Fruit fly (Drosophila melanogaster) whole organism, embryonic: ENCODE data around the gene Cpr67Fa2.

Source experiments
- Awh ChIP-seq: fragments of 200-800 bp; sonication (Bioruptor generic); IDR thresholded peaks from 2 replicates; pipeline ENCODE4, ENCODE4 v1.3.6; 2022; ENCODE audit warnings: missing biosample characterization, missing genetic modification characterization
- Bteb2 ChIP-seq: fragments of 200-800 bp; sonication (Bioruptor generic); optimal IDR thresholded peaks from 2 replicates; lab custom pipeline; 2016; ENCODE audit warnings: missing biosample characterization, missing genetic modification characterization
- CG10431 ChIP-seq: fragments of 200-800 bp; sonication (Bioruptor generic); optimal IDR thresholded peaks from 3 replicates; lab custom pipeline; 2018; ENCODE audit warnings: missing biosample characterization, mild to moderate bottlenecking, missing genetic modification characterization
- CG11093 ChIP-seq: fragments of 200-800 bp; sonication (Bioruptor generic); IDR thresholded peaks from 3 replicates; pipeline ENCODE4 v1.3.6; 2022; ENCODE audit warnings: missing biosample characterization, missing genetic modification characterization
- CG11247 ChIP-seq: fragments of 200-800 bp; sonication (Bioruptor generic); IDR thresholded peaks from 2 replicates; pipeline ENCODE4 v1.3.6; 2022; ENCODE audit warnings: missing biosample characterization, missing genetic modification characterization
- CG12942 ChIP-seq: fragments of 200-800 bp; sonication (Bioruptor generic); optimal IDR thresholded peaks from 3 replicates; lab custom pipeline; 2016; ENCODE audit warnings: missing biosample characterization, missing genetic modification characterization
- CG13894 ChIP-seq: fragments of 200-800 bp; sonication (Bioruptor generic); optimal IDR thresholded peaks from 3 replicates; lab custom pipeline; 2018; ENCODE audit warnings: missing biosample characterization, mild to moderate bottlenecking, missing genetic modification characterization, moderate library complexity
- CG14667 ChIP-seq: fragments of 200-800 bp; sonication (Bioruptor generic); IDR thresholded peaks from 2 replicates; pipeline ENCODE4 v1.3.6; 2022; ENCODE audit warnings: missing biosample characterization, missing genetic modification characterization
- CG16813 ChIP-seq: fragments of 200-800 bp; sonication (Bioruptor generic); IDR thresholded peaks from 3 replicates; pipeline ENCODE4 v1.3.6; 2022; ENCODE audit warnings: missing biosample characterization, missing genetic modification characterization; ENCODE audit not compliant: partially characterized antibody
- CG16815 ChIP-seq: fragments of 200-800 bp; sonication (Bioruptor generic); optimal IDR thresholded peaks from 3 replicates; lab custom pipeline; 2017; ENCODE audit warnings: missing biosample characterization, mild to moderate bottlenecking, missing genetic modification characterization
- CG17829 ChIP-seq: fragments of 200-800 bp; optimal IDR thresholded peaks from 2 replicates; lab custom pipeline; 2019; ENCODE audit warnings: missing biosample characterization, mild to moderate bottlenecking, missing genetic modification characterization, moderate library complexity
- CG18476 ChIP-seq: fragments of 200-800 bp; sonication (Bioruptor generic); optimal IDR thresholded peaks from 2 replicates; lab custom pipeline; 2016; ENCODE audit warnings: missing biosample characterization, mild to moderate bottlenecking, missing genetic modification characterization
- CG2712 ChIP-seq: fragments of 200-800 bp; optimal IDR thresholded peaks from 3 replicates; lab custom pipeline; 2019; ENCODE audit warnings: missing biosample characterization, mild to moderate bottlenecking, missing genetic modification characterization, moderate library complexity
- CG2875 ChIP-seq: fragments of 200-800 bp; sonication (Bioruptor generic); optimal IDR thresholded peaks from 2 replicates; lab custom pipeline; 2017; ENCODE audit warnings: missing biosample characterization, mild to moderate bottlenecking, missing genetic modification characterization, missing genetic modification reagents
- CG30020 ChIP-seq: fragments of 200-800 bp; optimal IDR thresholded peaks from 2 replicates; lab custom pipeline; 2019; ENCODE audit warnings: missing biosample characterization, mild to moderate bottlenecking, missing genetic modification characterization, moderate library complexity
- CG33557 ChIP-seq: fragments of 200-800 bp; sonication (Bioruptor generic); optimal IDR thresholded peaks from 2 replicates; lab custom pipeline; 2019; ENCODE audit warnings: missing biosample characterization, mild to moderate bottlenecking, missing genetic modification characterization, moderate library complexity
- CG42726 ChIP-seq: fragments of 200-800 bp; sonication (Bioruptor generic); IDR thresholded peaks from 2 replicates; pipeline ENCODE4 v1.3.6; 2022; ENCODE audit warnings: missing biosample characterization, missing genetic modification characterization; ENCODE audit not compliant: partially characterized antibody
- CG4282 ChIP-seq: fragments of 200-800 bp; sonication (Bioruptor generic); optimal IDR thresholded peaks from 2 replicates; lab custom pipeline; 2016; ENCODE audit warnings: missing biosample characterization, missing genetic modification characterization
- CG4617 ChIP-seq: fragments of 200-800 bp; sonication (Bioruptor generic); optimal IDR thresholded peaks from 3 replicates; lab custom pipeline; 2016; ENCODE audit warnings: missing biosample characterization, missing genetic modification characterization, borderline replicate concordance
- CG5180 ChIP-seq: fragments of 200-800 bp; sonication (Bioruptor generic); optimal IDR thresholded peaks from 3 replicates; lab custom pipeline; 2017; ENCODE audit warnings: missing biosample characterization, missing genetic modification characterization, mild to moderate bottlenecking, moderate library complexity, missing genetic modification reagents
- CG5245 ChIP-seq: fragments of 200-800 bp; sonication (Bioruptor generic); optimal IDR thresholded peaks from 3 replicates; lab custom pipeline; 2016; ENCODE audit warnings: missing biosample characterization, missing genetic modification characterization
- CG7556 ChIP-seq: fragments of 200-800 bp; sonication (Bioruptor generic); optimal IDR thresholded peaks from 2 replicates; lab custom pipeline; 2017; ENCODE audit warnings: missing biosample characterization, mild to moderate bottlenecking, missing genetic modification characterization
- Dad ChIP-seq: fragments of 200-800 bp; sonication (Bioruptor generic); optimal IDR thresholded peaks from 3 replicates; lab custom pipeline; 2016; ENCODE audit warnings: missing biosample characterization, missing genetic modification characterization
- Dfd ChIP-seq, 2 experiments: fragments of >200 bp; optimal IDR thresholded peaks; 2 replicates each; lab custom pipeline; 2017; ENCODE audit warnings: missing biosample characterization in 2 of 2, missing genetic modification characterization in 2 of 2
- Elba2 ChIP-seq: fragments of 200-800 bp; sonication (Bioruptor generic); optimal IDR thresholded peaks from 3 replicates; lab custom pipeline; 2016; ENCODE audit warnings: missing biosample characterization, missing genetic modification characterization
- MBD-R2 ChIP-seq: fragments of 200-800 bp; sonication (Bioruptor generic); IDR thresholded peaks from 2 replicates; pipeline ENCODE4 v1.3.6; 2022; ENCODE audit warnings: missing biosample characterization, missing genetic modification characterization
- MESR4 ChIP-seq: fragments of 200-800 bp; sonication (Bioruptor generic); optimal IDR thresholded peaks from 2 replicates; lab custom pipeline; 2018; ENCODE audit warnings: missing biosample characterization, mild to moderate bottlenecking, missing genetic modification characterization, moderate library complexity
- Myb ChIP-seq: fragments of 200-800 bp; sonication (Bioruptor generic); optimal IDR thresholded peaks from 2 replicates; lab custom pipeline; 2016; ENCODE audit warnings: missing biosample characterization, missing genetic modification characterization
- Optix ChIP-seq: fragments of 200-800 bp; sonication (Bioruptor generic); IDR thresholded peaks from 3 replicates; pipeline ENCODE4 v1.3.6; 2022; ENCODE audit warnings: missing biosample characterization, missing genetic modification characterization
- Sry-β ChIP-seq: fragments of 200-800 bp; sonication (Bioruptor generic); optimal IDR thresholded peaks from 2 replicates; lab custom pipeline; 2018; ENCODE audit warnings: missing biosample characterization, mild to moderate bottlenecking, missing genetic modification characterization, moderate library complexity
- Tbp ChIP-seq: fragments of >200 bp; optimal IDR thresholded peaks from 2 replicates; lab custom pipeline; 2018; ENCODE audit warnings: missing biosample characterization, missing genetic modification characterization
- ac ChIP-seq: fragments of 200-800 bp; sonication (Bioruptor generic); optimal IDR thresholded peaks from 3 replicates; lab custom pipeline; 2017; ENCODE audit warnings: missing biosample characterization, mild to moderate bottlenecking, missing genetic modification characterization
- ap ChIP-seq: fragments of 200-800 bp; sonication (Bioruptor generic); IDR thresholded peaks from 2 replicates; pipeline ENCODE4 v1.3.6; 2022; ENCODE audit warnings: missing biosample characterization, missing genetic modification characterization
- ash1 ChIP-seq: fragments of 200-800 bp; sonication (Bioruptor generic); optimal IDR thresholded peaks from 2 replicates; lab custom pipeline; 2018; ENCODE audit warnings: missing biosample characterization, mild to moderate bottlenecking, missing genetic modification characterization
- btn ChIP-seq: fragments of 200-800 bp; sonication (Bioruptor generic); optimal IDR thresholded peaks from 2 replicates; lab custom pipeline; 2016; ENCODE audit warnings: missing biosample characterization, missing genetic modification characterization
- crp ChIP-seq, 2 experiments: fragments of 200-800 bp; sonication (Bioruptor generic); optimal IDR thresholded peaks; 2 replicates in 1 of 2; 3 replicates in 1 of 2; lab custom pipeline; 2017; ENCODE audit warnings: missing biosample characterization in 2 of 2, missing genetic modification characterization in 2 of 2, mild to moderate bottlenecking in 1 of 2, moderate library complexity in 1 of 2
- exex ChIP-seq: fragments of 200-800 bp; sonication (Bioruptor generic); optimal IDR thresholded peaks from 4 replicates; lab custom pipeline; 2018; ENCODE audit warnings: missing biosample characterization, mild to moderate bottlenecking, missing genetic modification characterization, moderate library complexity
- hth ChIP-seq: fragments of >200 bp; optimal IDR thresholded peaks from 2 replicates; lab custom pipeline; 2017; ENCODE audit warnings: inconsistent platforms
- kay ChIP-seq: fragments of 200-800 bp; sonication (Bioruptor generic); optimal IDR thresholded peaks from 2 replicates; lab custom pipeline; 2016; ENCODE audit warnings: missing biosample characterization, missing genetic modification characterization
- lab ChIP-seq: fragments of 200-800 bp; sonication (Bioruptor generic); optimal IDR thresholded peaks from 3 replicates; lab custom pipeline; 2017; ENCODE audit warnings: missing biosample characterization, missing genetic modification characterization, mild to moderate bottlenecking, moderate library complexity, missing genetic modification reagents
- nau ChIP-seq: fragments of 200-800 bp; sonication (Bioruptor generic); optimal IDR thresholded peaks from 3 replicates; lab custom pipeline; 2017; ENCODE audit warnings: missing biosample characterization, mild to moderate bottlenecking, missing genetic modification characterization, missing genetic modification reagents
- nom ChIP-seq: fragments of 200-800 bp; sonication (Bioruptor generic); optimal IDR thresholded peaks from 2 replicates; lab custom pipeline; 2017; ENCODE audit warnings: missing biosample characterization, missing genetic modification characterization, mild to moderate bottlenecking, moderate library complexity, missing genetic modification reagents
- pita ChIP-seq: fragments of 200-800 bp; sonication (Bioruptor generic); optimal IDR thresholded peaks from 2 replicates; lab custom pipeline; 2017; ENCODE audit warnings: missing biosample characterization, mild to moderate bottlenecking, missing genetic modification characterization
- psq ChIP-seq: fragments of 200-800 bp; sonication (Bioruptor generic); optimal IDR thresholded peaks from 2 replicates; lab custom pipeline; 2017; ENCODE audit warnings: missing biosample characterization, missing genetic modification characterization
- pzg ChIP-seq: fragments of 200-800 bp; sonication (Bioruptor generic); optimal IDR thresholded peaks from 3 replicates; lab custom pipeline; 2018; ENCODE audit warnings: missing biosample characterization, mild to moderate bottlenecking, missing genetic modification characterization, moderate library complexity
- ro ChIP-seq: fragments of 200-800 bp; sonication (Bioruptor generic); IDR thresholded peaks from 2 replicates; pipeline ENCODE4 v1.3.6; 2022; ENCODE audit warnings: missing biosample characterization, missing genetic modification characterization
- run ChIP-seq: fragments of 200-800 bp; sonication (Bioruptor generic); optimal IDR thresholded peaks from 3 replicates; lab custom pipeline; 2018; ENCODE audit warnings: missing biosample characterization, mild to moderate bottlenecking, missing genetic modification characterization
- sim ChIP-seq: fragments of 200-800 bp; sonication (Bioruptor generic); IDR thresholded peaks from 2 replicates; pipeline ENCODE4 v1.3.6; 2022; ENCODE audit warnings: missing biosample characterization, missing genetic modification characterization
- slbo ChIP-seq: fragments of 200-800 bp; sonication (Bioruptor generic); IDR thresholded peaks from 2 replicates; pipeline ENCODE4 v1.3.6; 2022; ENCODE audit warnings: missing biosample characterization, missing genetic modification characterization
- slou ChIP-seq: fragments of 200-800 bp; sonication (Bioruptor generic); optimal IDR thresholded peaks from 3 replicates; lab custom pipeline; 2016; ENCODE audit warnings: missing biosample characterization, missing genetic modification characterization
- zen2 ChIP-seq: fragments of 200-800 bp; sonication (Bioruptor generic); IDR thresholded peaks from 3 replicates; pipeline ENCODE4 v1.3.6; 2022; ENCODE audit warnings: missing biosample characterization, missing genetic modification characterization; ENCODE audit not compliant: partially characterized antibody

The Cpr67Fa2 gene

dm6 chr3L:10899087-10899511, 7.6 kb downstream of the Cpr67Fa2 start, which contains the start of gene Aps (continued):
- TF ChIP-seq zen2 (GFP tag; lab: Robert Waterston, UW) (no peak), Optix (no peak), CG33557 (GFP tag; lab: Kevin White, UChicago) (peak; percentile 2), ac (no peak), kay (GFP tag; lab: Kevin White, UChicago) (no peak), CG7556 (GFP tag; lab: Kevin White, UChicago) (no peak), Myb (GFP tag; lab: Kevin White, UChicago) (peak; percentile 31), CG2712 (tag; lab: Kevin White, UChicago) (peak; percentile 61), run (tag; lab: Kevin White, UChicago) (no peak), Sry-β (GFP tag; lab: Kevin White, UChicago) (no peak), CG16815 (GFP tag; lab: Kevin White, UChicago) (peak; percentile 15), CG2875 (GFP tag; lab: Kevin White, UChicago) (no peak), CG11247 (GFP tag; lab: Robert Waterston, UW) (peak; percentile 71), lab (GFP tag; lab: Kevin White, UChicago) (no peak), CG18476 (GFP tag; lab: Kevin White, UChicago) (peak; percentile 16), psq (GFP tag; lab: Kevin White, UChicago) (peak; percentile 88), exex (tag; lab: Kevin White, UChicago) (no peak), CG5180 (GFP tag; lab: Kevin White, UChicago) (no peak), Tbp (no peak), ap (GFP tag; lab: Robert Waterston, UW) (no peak), nau (GFP tag; lab: Kevin White, UChicago) (no peak), CG10431 (GFP tag; lab: Kevin White, UChicago) (no peak), crp (GFP tag; optimal IDR thresholded peaks at IDR 0.05; lab: Kevin White, UChicago) (no peak), CG30020 (tag; lab: Kevin White, UChicago) (peak; percentile 20), CG12942 (GFP tag; lab: Kevin White, UChicago) (no peak), MBD-R2 (GFP tag; lab: Robert Waterston, UW) (0 out of 2 replicates have a peak, but pooled peaks have one; percentile 25), CG42726 (no peak), CG17829 (peak; percentile 70), slbo (GFP tag; lab: Robert Waterston, UW) (peak; percentile 70; the same call in 1 of the 2 replicates), CG13894 (no peak), CG11093 (GFP tag; lab: Robert Waterston, UW) (no peak), ro (GFP tag; lab: Robert Waterston, UW) (no peak), CG5245 (peak; percentile 56), CG14667 (peak; percentile 50), pita (GFP tag; lab: Kevin White, UChicago) (peak; percentile 81), MESR4 (GFP tag; lab: Kevin White, UChicago) (no peak), hth (lab: Kevin White, UChicago) (no peak), Dad (no peak), CG4282 (no peak), CG4617 (GFP tag; lab: Kevin White, UChicago) (no peak), Elba2 (GFP tag; lab: Kevin White, UChicago) (no peak), Bteb2 (no peak), ash1 (GFP tag; lab: Kevin White, UChicago) (no peak), slou (GFP tag; lab: Kevin White, UChicago) (no peak), pzg (GFP tag; lab: Kevin White, UChicago) (peak; percentile 73), Awh (GFP tag; lab: Robert Waterston, UW) (no peak), nom (no peak), btn (GFP tag; lab: Kevin White, UChicago) (no peak), sim (GFP tag; lab: Robert Waterston, UW) (no peak), Dfd (GFP tag; optimal IDR thresholded peaks at IDR 0.05; lab: Kevin White, UChicago) (no peak), CG16813 (no peak)
